Fruit fly (Drosophila melanogaster) whole organism, embryonic: ENCODE data around the gene CG6733.
A peak's percentile ranks its signal among the peaks of the same experiment; 100 is the strongest.

ENCODE experiments used
- B-H1 ChIP-seq: fragments of 200-800 bp; sonication (Bioruptor generic); IDR thresholded peaks from 3 replicates; pipeline ENCODE4 v1.3.6; 2022; ENCODE audit warnings: missing biosample characterization, missing genetic modification characterization
- BtbVII ChIP-seq: fragments of 200-800 bp; sonication (Bioruptor generic); optimal IDR thresholded peaks from 3 replicates; lab custom pipeline; 2017; ENCODE audit warnings: missing biosample characterization, mild to moderate bottlenecking, missing genetic modification characterization
- CG10979 ChIP-seq: fragments of 200-800 bp; sonication (Bioruptor generic); optimal IDR thresholded peaks from 2 replicates; lab custom pipeline; 2018; ENCODE audit warnings: missing biosample characterization, mild to moderate bottlenecking, missing genetic modification characterization, moderate library complexity
- CG11085 ChIP-seq: fragments of 200-800 bp; sonication (Bioruptor generic); IDR thresholded peaks from 2 replicates; pipeline ENCODE4 v1.3.6; 2022; ENCODE audit warnings: missing biosample characterization, missing genetic modification characterization
- CG11696 ChIP-seq: fragments of 200-800 bp; sonication (Bioruptor generic); IDR thresholded peaks from 2 replicates; pipeline ENCODE4 v1.3.6; 2022; ENCODE audit warnings: missing biosample characterization, missing genetic modification characterization
- CG1602 ChIP-seq: fragments of 200-800 bp; sonication (Bioruptor generic); optimal IDR thresholded peaks from 3 replicates; lab custom pipeline; 2016; ENCODE audit warnings: missing biosample characterization, missing genetic modification characterization
- CG16779 ChIP-seq: fragments of 200-800 bp; sonication (Bioruptor generic); IDR thresholded peaks from 2 replicates; pipeline ENCODE4 v1.3.6; 2022; ENCODE audit warnings: missing biosample characterization, missing genetic modification characterization
- CG16863 ChIP-seq: fragments of 200-800 bp; sonication (Bioruptor generic); optimal IDR thresholded peaks from 3 replicates; lab custom pipeline; 2016; ENCODE audit warnings: missing biosample characterization, missing genetic modification characterization
- CG17186 ChIP-seq: fragments of 200-800 bp; sonication (Bioruptor generic); optimal IDR thresholded peaks from 3 replicates; lab custom pipeline; 2017; ENCODE audit warnings: missing biosample characterization, missing genetic modification reagents, missing genetic modification characterization
- CG17361 ChIP-seq: fragments of 200-800 bp; sonication (Bioruptor generic); IDR thresholded peaks from 3 replicates; pipeline ENCODE4 v1.3.6; 2022; ENCODE audit warnings: missing biosample characterization, missing genetic modification characterization
- CG17612 ChIP-seq: fragments of 200-800 bp; sonication (Bioruptor generic); IDR thresholded peaks from 2 replicates; pipeline ENCODE4 v1.3.6; 2022; ENCODE audit warnings: missing biosample characterization, missing genetic modification characterization
- CG2678 ChIP-seq: fragments of 200-800 bp; sonication (Bioruptor generic); optimal IDR thresholded peaks from 3 replicates; lab custom pipeline; 2019; ENCODE audit warnings: missing biosample characterization, mild to moderate bottlenecking, missing genetic modification characterization, moderate library complexity
- CG4424 ChIP-seq: fragments of 200-800 bp; sonication (Bioruptor generic); optimal IDR thresholded peaks from 3 replicates; lab custom pipeline; 2016; ENCODE audit warnings: missing biosample characterization, missing genetic modification characterization
- CG9215 ChIP-seq: fragments of 200-800 bp; sonication (Bioruptor generic); IDR thresholded peaks from 2 replicates; pipeline ENCODE4 v1.3.6; 2022; ENCODE audit warnings: missing biosample characterization, missing genetic modification characterization
- CHES-1-like ChIP-seq: fragments of 200-800 bp; sonication (Bioruptor generic); optimal IDR thresholded peaks from 2 replicates; lab custom pipeline; 2016; ENCODE audit warnings: missing biosample characterization, missing genetic modification characterization
- Dip3 ChIP-seq: fragments of 200-800 bp; sonication (Bioruptor generic); optimal IDR thresholded peaks from 3 replicates; lab custom pipeline; 2016; ENCODE audit warnings: missing biosample characterization, missing genetic modification characterization
- Doc3 ChIP-seq: fragments of 200-800 bp; sonication (Bioruptor generic); IDR thresholded peaks from 3 replicates; pipeline ENCODE4 v1.3.6; 2022; ENCODE audit warnings: missing biosample characterization, missing genetic modification characterization; ENCODE audit not compliant: partially characterized antibody
- Drgx ChIP-seq: fragments of 200-800 bp; sonication (Bioruptor generic); IDR thresholded peaks from 2 replicates; pipeline ENCODE4 v1.3.6; 2022; ENCODE audit warnings: missing biosample characterization, missing genetic modification characterization
- ERR ChIP-seq: fragments of 200-800 bp; sonication (Bioruptor generic); optimal IDR thresholded peaks from 2 replicates; lab custom pipeline; 2016; ENCODE audit warnings: missing biosample characterization, missing genetic modification characterization
- Ets65A ChIP-seq: fragments of 200-800 bp; sonication (Bioruptor generic); peaks from one replicate; lab custom pipeline; 2016; ENCODE audit warnings: missing biosample characterization, missing genetic modification characterization
- Ets97D ChIP-seq: fragments of 200-800 bp; sonication (Bioruptor generic); optimal IDR thresholded peaks from 3 replicates; lab custom pipeline; 2016; ENCODE audit warnings: missing biosample characterization, missing genetic modification characterization
- Fer3 ChIP-seq: fragments of 200-800 bp; sonication (Bioruptor generic); optimal IDR thresholded peaks from 2 replicates; lab custom pipeline; 2018; ENCODE audit warnings: missing biosample characterization, mild to moderate bottlenecking, missing genetic modification characterization, moderate library complexity
- H15 ChIP-seq: fragments of 200-800 bp; sonication (Bioruptor generic); IDR thresholded peaks from 3 replicates; pipeline ENCODE4 v1.3.6; 2022; ENCODE audit warnings: missing biosample characterization, missing genetic modification characterization
- Hand ChIP-seq: fragments of 200-800 bp; sonication (Bioruptor generic); optimal IDR thresholded peaks from 2 replicates; lab custom pipeline; 2017; ENCODE audit warnings: mild to moderate bottlenecking, missing biosample characterization, missing genetic modification reagents, missing genetic modification characterization
- Lhr ChIP-seq: fragments of 200-800 bp; sonication (Bioruptor generic); optimal IDR thresholded peaks from 3 replicates; lab custom pipeline; 2017; ENCODE audit warnings: mild to moderate bottlenecking, missing biosample characterization, missing genetic modification reagents, missing genetic modification characterization
- Myb ChIP-seq: fragments of 200-800 bp; sonication (Bioruptor generic); optimal IDR thresholded peaks from 2 replicates; lab custom pipeline; 2016; ENCODE audit warnings: missing biosample characterization, missing genetic modification characterization
- Nf-YA ChIP-seq: fragments of 200-800 bp; sonication (Bioruptor generic); IDR thresholded peaks from 2 replicates; pipeline ENCODE4 v1.3.6; 2022; ENCODE audit warnings: missing biosample characterization, missing genetic modification characterization
- Sry-δ ChIP-seq: fragments of 200-800 bp; sonication (Bioruptor generic); optimal IDR thresholded peaks from 2 replicates; lab custom pipeline; 2016; ENCODE audit warnings: missing biosample characterization, missing genetic modification characterization
- Xbp1 ChIP-seq: fragments of 200-800 bp; sonication (Bioruptor generic); optimal IDR thresholded peaks from 3 replicates; lab custom pipeline; 2016; ENCODE audit warnings: missing biosample characterization, mild to moderate bottlenecking, missing genetic modification characterization
- Xrp1 ChIP-seq: fragments of 200-800 bp; sonication (Bioruptor generic); IDR thresholded peaks from 2 replicates; pipeline ENCODE4 v1.3.6; 2022; ENCODE audit warnings: missing biosample characterization, missing genetic modification characterization
- br ChIP-seq: fragments of >200 bp; optimal IDR thresholded peaks from 2 replicates; lab custom pipeline; 2017
- btn ChIP-seq: fragments of 200-800 bp; sonication (Bioruptor generic); optimal IDR thresholded peaks from 2 replicates; lab custom pipeline; 2016; ENCODE audit warnings: missing biosample characterization, missing genetic modification characterization
- chif ChIP-seq, 2 experiments: fragments of 200-800 bp; sonication (Bioruptor generic); optimal IDR thresholded peaks; 3 replicates each; lab custom pipeline; 2016; ENCODE audit warnings: missing biosample characterization in 2 of 2, missing genetic modification characterization in 2 of 2
- ci ChIP-seq: fragments of 200-800 bp; sonication (Bioruptor generic); IDR thresholded peaks from 3 replicates; pipeline ENCODE4 v1.3.6; 2022; ENCODE audit warnings: missing biosample characterization, missing genetic modification characterization
- corto ChIP-seq: fragments of 200-800 bp; sonication (Bioruptor generic); optimal IDR thresholded peaks from 2 replicates; lab custom pipeline; 2016; ENCODE audit warnings: missing biosample characterization, mild to moderate bottlenecking, missing genetic modification characterization, moderate library complexity
- dmrt11E ChIP-seq: fragments of 200-800 bp; sonication (Bioruptor generic); optimal IDR thresholded peaks from 3 replicates; lab custom pipeline; 2018; ENCODE audit warnings: missing biosample characterization, mild to moderate bottlenecking, missing genetic modification characterization, moderate library complexity
- ewg ChIP-seq: fragments of 200-800 bp; sonication (Bioruptor generic); optimal IDR thresholded peaks from 3 replicates; lab custom pipeline; 2017; ENCODE audit warnings: mild to moderate bottlenecking, missing biosample characterization, missing genetic modification reagents, missing genetic modification characterization
- ftz-f1 ChIP-seq: fragments of 200-800 bp; sonication (Bioruptor generic); optimal IDR thresholded peaks from 2 replicates; lab custom pipeline; 2016; ENCODE audit warnings: missing biosample characterization, missing genetic modification characterization
- gem ChIP-seq: fragments of 200-800 bp; sonication (Bioruptor generic); optimal IDR thresholded peaks from 2 replicates; lab custom pipeline; 2019; ENCODE audit warnings: missing biosample characterization, mild to moderate bottlenecking, missing genetic modification characterization, moderate library complexity
- ken ChIP-seq: fragments of 200-800 bp; sonication (Bioruptor generic); IDR thresholded peaks from 3 replicates; pipeline ENCODE4 v1.3.6; 2022; ENCODE audit warnings: missing biosample characterization, missing genetic modification characterization
- lola ChIP-seq, 3 experiments: fragments of >200 bp in 2 of 3; fragments of 200-800 bp in 1 of 3; sonication (Bioruptor generic) in 1 of 3; optimal IDR thresholded peaks; 2 replicates each; lab custom pipeline; 2017 to 2019; ENCODE audit warnings: missing biosample characterization in 3 of 3, missing genetic modification characterization in 3 of 3, mild to moderate bottlenecking in 1 of 3, moderate library complexity in 1 of 3
- pfk ChIP-seq: fragments of 200-800 bp; sonication (Bioruptor generic); optimal IDR thresholded peaks from 2 replicates; lab custom pipeline; 2018; ENCODE audit warnings: missing biosample characterization, mild to moderate bottlenecking, missing genetic modification characterization, moderate library complexity
- phol ChIP-seq: fragments of 200-800 bp; sonication (Bioruptor generic); optimal IDR thresholded peaks from 3 replicates; lab custom pipeline; 2018; ENCODE audit warnings: missing biosample characterization, mild to moderate bottlenecking, missing genetic modification characterization, moderate library complexity
- prd ChIP-seq, 3 experiments: fragments of >200 bp in 2 of 3; fragments of 200-800 bp in 1 of 3; sonication (Bioruptor generic) in 1 of 3; optimal IDR thresholded peaks in 2 of 3; IDR thresholded peaks in 1 of 3; 2 replicates in 2 of 3; 3 replicates in 1 of 3; pipeline versions ENCODE4 v1.3.6 to Lab custom; 2017 to 2022; ENCODE audit warnings: missing biosample characterization in 1 of 3, missing genetic modification characterization in 1 of 3
- psq ChIP-seq: fragments of 200-800 bp; sonication (Bioruptor generic); optimal IDR thresholded peaks from 2 replicates; lab custom pipeline; 2017; ENCODE audit warnings: missing biosample characterization, missing genetic modification characterization
- ro ChIP-seq: fragments of 200-800 bp; sonication (Bioruptor generic); IDR thresholded peaks from 2 replicates; pipeline ENCODE4 v1.3.6; 2022; ENCODE audit warnings: missing biosample characterization, missing genetic modification characterization
- seq ChIP-seq: fragments of 200-800 bp; sonication (Bioruptor generic); IDR thresholded peaks from 2 replicates; pipeline ENCODE4 v1.3.6; 2022; ENCODE audit warnings: missing biosample characterization, missing genetic modification characterization
- sisA ChIP-seq: fragments of 200-800 bp; sonication (Bioruptor generic); IDR thresholded peaks from 2 replicates; pipeline ENCODE4 v1.3.6; 2022; ENCODE audit warnings: missing biosample characterization, missing genetic modification characterization
- sob ChIP-seq: fragments of 200-800 bp; sonication (Bioruptor generic); IDR thresholded peaks from 2 replicates; pipeline ENCODE4 v1.3.6; 2022; ENCODE audit warnings: missing biosample characterization, missing genetic modification characterization
- unc-4 ChIP-seq: fragments of 200-800 bp; sonication (Bioruptor generic); IDR thresholded peaks from 2 replicates; pipeline ENCODE4 v1.3.6; 2022; ENCODE audit warnings: missing biosample characterization, missing genetic modification characterization; ENCODE audit not compliant: partially characterized antibody
- usp ChIP-seq: fragments of >200 bp; optimal IDR thresholded peaks from 2 replicates; lab custom pipeline; 2017; ENCODE audit warnings: missing biosample characterization, missing genetic modification characterization

CG6733 gene

DNA sequence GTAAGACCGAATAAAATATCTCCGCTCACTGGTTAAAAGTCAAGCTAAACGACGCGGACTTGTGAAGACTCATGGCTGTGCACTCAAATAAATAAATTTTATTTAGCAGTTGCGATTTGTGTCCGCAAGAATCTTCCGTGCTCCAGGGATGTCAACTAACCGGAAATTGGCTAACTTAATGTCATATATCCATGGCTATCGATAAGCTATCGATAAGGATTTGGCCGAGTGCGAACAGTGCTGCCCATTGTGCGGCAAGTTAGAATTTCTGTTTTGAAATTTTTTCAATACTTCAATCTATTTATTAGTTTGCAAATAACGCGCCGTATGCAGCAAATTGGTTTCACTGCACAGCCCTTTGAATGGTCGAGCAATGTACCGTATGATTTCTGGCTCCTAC lies 43.6 kb upstream of the CG6733 start, which contains the start of gene p53 (continued):
- TF ChIP-seq BtbVII (GFP tag; lab: Kevin White, UChicago) (peak; percentile 79), CHES-1-like (GFP tag; lab: Kevin White, UChicago) (peak; percentile 68), phol (tag; lab: Kevin White, UChicago) (peak; percentile 78), unc-4 (GFP tag; lab: Robert Waterston, UW) (peak; percentile 76), ro (GFP tag; lab: Robert Waterston, UW) (no peak), Ets65A (GFP tag; lab: Kevin White, UChicago) (peak; percentile 99), Nf-YA (GFP tag; lab: Robert Waterston, UW) (peak; percentile 48), gem (tag; lab: Kevin White, UChicago) (no peak), ken (GFP tag; lab: Robert Waterston, UW) (peak; percentile 62; the same call in 2 of the 3 replicates), CG17612 (GFP tag; lab: Robert Waterston, UW) (0 out of 2 replicates have a peak, but pooled peaks have one; percentile 12), CG4424 (GFP tag; lab: Kevin White, UChicago) (peak; percentile 62), Sry-δ (GFP tag; lab: Kevin White, UChicago) (peak; percentile 74), CG9215 (GFP tag; lab: Robert Waterston, UW) (0 out of 2 replicates have a peak, but pooled peaks have one; percentile 25), CG10979 (tag; lab: Kevin White, UChicago) (peak; percentile 49), sob (GFP tag; lab: Robert Waterston, UW) (peak; percentile 80), usp (GFP tag; lab: Kevin White, UChicago) (no peak), CG11696 (GFP tag; lab: Robert Waterston, UW) (no peak), CG17186 (GFP tag; lab: Kevin White, UChicago) (peak; percentile 73), Drgx (GFP tag; lab: Robert Waterston, UW) (no peak), CG2678 (tag; lab: Kevin White, UChicago) (peak; percentile 55), btn (GFP tag; lab: Kevin White, UChicago) (peak; percentile 68), Xrp1 (GFP tag; lab: Robert Waterston, UW) (no peak), psq (GFP tag; lab: Kevin White, UChicago) (no peak), prd (optimal IDR thresholded peaks at IDR 0.05; lab: Kevin White, UChicago) (no peak), prd (GFP tag; IDR thresholded peaks at IDR 0.05; lab: Robert Waterston, UW) (peak; percentile 46; the same call in 2 of the 3 replicates), ftz-f1 (GFP tag; lab: Kevin White, UChicago) (no peak), B-H1 (GFP tag; lab: Robert Waterston, UW) (peak; percentile 51; the same call in 1 of the 3 replicates), Fer3 (tag; lab: Kevin White, UChicago) (peak; percentile 81), chif (GFP tag; optimal IDR thresholded peaks at IDR 0.05; lab: Kevin White, UChicago) (peak; percentile 48 to 79), Ets97D (GFP tag; lab: Kevin White, UChicago) (peak; percentile 99), br (lab: Kevin White, UChicago) (no peak), Lhr (GFP tag; lab: Kevin White, UChicago) (peak; percentile 63), Xbp1 (GFP tag; lab: Kevin White, UChicago) (peak; percentile 61), lola (GFP tag; optimal IDR thresholded peaks at IDR 0.05; lab: Kevin White, UChicago) (peak in 1 of 3 experiments; percentile 45), dmrt11E (tag; lab: Kevin White, UChicago) (peak; percentile 62), CG16863 (GFP tag; lab: Kevin White, UChicago) (peak; percentile 29), ERR (peak; percentile 32), pfk (GFP tag; lab: Kevin White, UChicago) (peak; percentile 37), CG17361 (GFP tag; lab: Robert Waterston, UW) (peak; percentile 64; the same call in 2 of the 3 replicates), Doc3 (peak; percentile 41; the same call in 1 of the 3 replicates), ewg (GFP tag; lab: Kevin White, UChicago) (peak; percentile 59), Hand (peak; percentile 35), sisA (GFP tag; lab: Robert Waterston, UW) (peak; percentile 24; the same call in 1 of the 2 replicates), CG1602 (GFP tag; lab: Kevin White, UChicago) (peak; percentile 2), ci (peak; percentile 92), H15 (GFP tag; lab: Robert Waterston, UW) (peak; percentile 64; the same call in 2 of the 3 replicates), seq (GFP tag; lab: Robert Waterston, UW) (no peak), Dip3 (GFP tag; lab: Kevin White, UChicago) (peak; percentile 72), Myb (GFP tag; lab: Kevin White, UChicago) (peak; percentile 56), CG11085 (GFP tag; lab: Robert Waterston, UW) (peak; percentile 70), CG16779 (GFP tag; lab: Robert Waterston, UW) (0 out of 2 replicates have a peak, but pooled peaks have one; percentile 5), corto (GFP tag; lab: Kevin White, UChicago) (no peak)
